Worm (Caenorhabditis elegans) whole organism, early embryonic: ENCODE measurements around the gene ctl-2.
"Not testable (repeated sequence)": the region's sequence is repeated elsewhere in the genome, so short reads cannot be mapped to it uniquely, and the experiment has no call there.

ENCODE experiments used
- B0310.2 ChIP-seq: sonication (generic microtip); optimal IDR thresholded peaks from 2 replicates; lab custom pipeline; 2016; ENCODE audit warnings: mild to moderate bottlenecking, missing genetic modification characterization, missing compliant biosample characterization
- F13C5.2 ChIP-seq: sonication (generic microtip); optimal IDR thresholded peaks from 2 replicates; lab custom pipeline; 2017; ENCODE audit warnings: mild to moderate bottlenecking, missing genetic modification characterization, inconsistent platforms, missing compliant biosample characterization
- aly-1 ChIP-seq: sonication (generic microtip); optimal IDR thresholded peaks from 2 replicates; lab custom pipeline; 2016; ENCODE audit warnings: missing genetic modification characterization, missing compliant biosample characterization
- ama-1 ChIP-seq: fragments of 150-350 bp; optimal IDR thresholded peaks from 2 replicates; lab custom pipeline; 2014
- ceh-13 ChIP-seq: fragments of 200-800 bp; sonication (Bioruptor generic); optimal IDR thresholded peaks from 2 replicates; lab custom pipeline; 2018; ENCODE audit warnings: mild to moderate bottlenecking, missing genetic modification characterization, missing compliant biosample characterization
- ceh-36 ChIP-seq: sonication (generic microtip); optimal IDR thresholded peaks from 2 replicates; lab custom pipeline; 2016; ENCODE audit warnings: missing genetic modification characterization, inconsistent platforms, missing compliant biosample characterization
- ets-7 ChIP-seq: sonication (generic microtip); optimal IDR thresholded peaks from 2 replicates; lab custom pipeline; 2016; ENCODE audit warnings: missing genotype, missing genetic modification characterization, missing compliant biosample characterization
- flt-1 ChIP-seq: fragments of 200-800 bp; sonication (Bioruptor generic); IDR thresholded peaks from 2 replicates; pipeline ENCODE4 v1.3.6; 2022; ENCODE audit warnings: missing genetic modification characterization, missing compliant biosample characterization
- hmbx-1 ChIP-seq: sonication (generic microtip); optimal IDR thresholded peaks from 2 replicates; lab custom pipeline; 2016; ENCODE audit warnings: mild to moderate bottlenecking, missing genetic modification characterization, missing compliant biosample characterization
- hmg-4 ChIP-seq: fragments of 200-800 bp; sonication (Bioruptor generic); optimal IDR thresholded peaks from 2 replicates; lab custom pipeline; 2018; ENCODE audit warnings: mild to moderate bottlenecking, missing genetic modification characterization, missing compliant biosample characterization
- hnd-1 ChIP-seq: sonication (generic microtip); optimal IDR thresholded peaks from 2 replicates; lab custom pipeline; 2016; ENCODE audit warnings: missing genetic modification characterization, missing compliant biosample characterization
- pes-1 ChIP-seq: fragments of 200-800 bp; sonication (Bioruptor generic); IDR thresholded peaks from 2 replicates; pipeline ENCODE4 v1.3.6; 2022; ENCODE audit warnings: missing genetic modification reagents, missing genetic modification characterization, missing compliant biosample characterization
- scrt-1 ChIP-seq: fragments of 200-800 bp; sonication (Bioruptor generic); IDR thresholded peaks from 2 replicates; pipeline ENCODE4 v1.3.6; 2022; ENCODE audit warnings: missing genetic modification characterization, missing compliant biosample characterization
- sea-1 ChIP-seq: fragments of 200-800 bp; sonication (Bioruptor generic); conservative IDR thresholded peaks from 2 replicates; pipeline ENCODE4 v1.3.6; 2022; ENCODE audit warnings: missing genetic modification characterization, missing compliant biosample characterization
- tbx-11 ChIP-seq: fragments of 200-800 bp; sonication (Bioruptor generic); IDR thresholded peaks from 2 replicates; pipeline ENCODE4 v1.3.6; 2022; ENCODE audit warnings: missing genetic modification characterization, missing compliant biosample characterization
- tbx-37 ChIP-seq: fragments of 200-800 bp; sonication (Bioruptor generic); conservative IDR thresholded peaks from 2 replicates; pipeline ENCODE4 v1.3.6; 2022; ENCODE audit warnings: missing genetic modification reagents, missing genetic modification characterization, missing compliant biosample characterization
- tra-4 ChIP-seq: sonication (generic microtip); optimal IDR thresholded peaks from 2 replicates; lab custom pipeline; 2017; ENCODE audit warnings: missing genetic modification characterization, missing compliant biosample characterization

ctl-2 gene

ce11 chrII:14301927-14302326, at the start of gene ctl-2:
ctl-2 (minus strand) TSS chrII:14302027.
- not testable (repeated sequence) for TF ChIP-seq ama-1 (lab: Kevin White, UChicago); sea-1 (GFP tag; lab: Robert Waterston, UW); ceh-36 (tag; lab: Kevin White, UChicago)

- TF ChIP-seq sea-1 (GFP tag; lab: Robert Waterston, UW) (no peak), aly-1 (tag; lab: Kevin White, UChicago) (no peak), hmg-4 (GFP tag; lab: Kevin White, UChicago) (no peak), hnd-1 (tag; lab: Kevin White, UChicago) (no peak), F13C5.2 (no peak), tra-4 (tag; lab: Kevin White, UChicago) (no peak), pes-1 (GFP tag; lab: Robert Waterston, UW) (no peak), tbx-37 (GFP tag; lab: Robert Waterston, UW) (no peak), hmbx-1 (tag; lab: Kevin White, UChicago) (no peak), ceh-13 (GFP tag; lab: Kevin White, UChicago) (no peak), flt-1 (no peak), ceh-36 (tag; lab: Kevin White, UChicago) (no peak), scrt-1 (GFP tag; lab: Robert Waterston, UW) (no peak), tbx-11 (GFP tag; lab: Robert Waterston, UW) (no peak), ama-1 (lab: Kevin White, UChicago) (no peak), B0310.2 (no peak), ets-7 (tag; lab: Kevin White, UChicago) (no peak)
Measured at ce11 chrII:14351352-14351751, 49.5 kb upstream of the ctl-2 start.

- TF ChIP-seq ceh-13 (GFP tag; lab: Kevin White, UChicago) (no peak), sea-1 (GFP tag; lab: Robert Waterston, UW) (0 out of 2 replicates have a peak, but pooled peaks have one; percentile 7)
Measured at ce11 chrII:14350768-14351167, 48.9 kb upstream of the ctl-2 start.

- TF ChIP-seq tra-4 (tag; lab: Kevin White, UChicago) (no peak), tbx-37 (GFP tag; lab: Robert Waterston, UW) (peak; percentile 34; the same call in 1 of the 2 replicates), hmbx-1 (tag; lab: Kevin White, UChicago) (no peak), B0310.2 (no peak), flt-1 (no peak), scrt-1 (GFP tag; lab: Robert Waterston, UW) (no peak), F13C5.2 (peak; percentile 61), tbx-11 (GFP tag; lab: Robert Waterston, UW) (no peak), ceh-13 (GFP tag; lab: Kevin White, UChicago) (no peak), pes-1 (GFP tag; lab: Robert Waterston, UW) (peak; percentile 34; the same call in 1 of the 2 replicates), hmg-4 (GFP tag; lab: Kevin White, UChicago) (no peak), aly-1 (tag; lab: Kevin White, UChicago) (no peak)
Measured at ce11 chrII:14349356-14349923, 47.6 kb upstream of the ctl-2 start, which contains the start of the genes Y54G11A.17, lin-7 and elof-1. Y54G11A.17 (minus strand) TSS chrII:14349406. lin-7 (minus strand) TSS chrII:14349406. elof-1 (plus strand) TSS chrII:14349738.

- TF ChIP-seq ceh-13 (GFP tag; lab: Kevin White, UChicago); aly-1 (tag; lab: Kevin White, UChicago); hnd-1 (tag; lab: Kevin White, UChicago): not testable (repeated sequence)
Measured at ce11 chrII:14346243-14346642, 44.4 kb upstream of the ctl-2 start, which contains the start of gene Y54G11A.9. Y54G11A.9 (minus strand) TSS chrII:14346438.

ce11 chrII:14344166-14344565, 42.3 kb upstream of the ctl-2 start, which contains the start of gene ddl-3:
ddl-3 (minus strand) TSS chrII:14344454.
- not testable (repeated sequence) for TF ChIP-seq ama-1 (lab: Kevin White, UChicago); F13C5.2; tbx-37 (GFP tag; lab: Robert Waterston, UW)

ce11 chrII:14321225-14321624, 19.4 kb upstream of the ctl-2 start:
- TF ChIP-seq tbx-37 (GFP tag; lab: Robert Waterston, UW) (no peak), tbx-11 (GFP tag; lab: Robert Waterston, UW) (no peak)

- TF ChIP-seq hnd-1 (tag; lab: Kevin White, UChicago) (no peak), F13C5.2 (no peak), sea-1 (GFP tag; lab: Robert Waterston, UW) (no peak), ceh-36 (tag; lab: Kevin White, UChicago) (no peak), pes-1 (GFP tag; lab: Robert Waterston, UW) (no peak), tbx-11 (GFP tag; lab: Robert Waterston, UW) (no peak), tra-4 (tag; lab: Kevin White, UChicago) (no peak), ceh-13 (GFP tag; lab: Kevin White, UChicago) (no peak), tbx-37 (GFP tag; lab: Robert Waterston, UW) (no peak), hmg-4 (GFP tag; lab: Kevin White, UChicago) (no peak), scrt-1 (GFP tag; lab: Robert Waterston, UW) (no peak), hmbx-1 (tag; lab: Kevin White, UChicago) (no peak), aly-1 (tag; lab: Kevin White, UChicago) (no peak), ets-7 (tag; lab: Kevin White, UChicago) (no peak), B0310.2 (no peak), ama-1 (lab: Kevin White, UChicago) (no peak), flt-1 (no peak)
Measured at ce11 chrII:14319227-14319626, 17.4 kb upstream of the ctl-2 start.
